Fruit fly (Drosophila melanogaster) whole organism, pupa: ENCODE results near the gene CG12229.
A peak's percentile ranks its signal among the peaks of the same experiment; 100 is the strongest.

Experiments used
- CG10348 ChIP-seq: fragments of 200-800 bp; sonication (Bioruptor generic); IDR thresholded peaks from 2 replicates; pipeline ENCODE4 v1.3.6; 2022; ENCODE audit warnings: missing biosample characterization, missing genetic modification characterization
- CG13204 ChIP-seq: fragments of 200-800 bp; sonication (Bioruptor generic); optimal IDR thresholded peaks from 2 replicates; lab custom pipeline; 2018; ENCODE audit warnings: missing biosample characterization, mild to moderate bottlenecking, missing genetic modification characterization, moderate library complexity
- CG14655 ChIP-seq: fragments of 200-800 bp; sonication (Bioruptor generic); optimal IDR thresholded peaks from 3 replicates; lab custom pipeline; 2017; ENCODE audit warnings: mild to moderate bottlenecking, missing biosample characterization, missing genetic modification reagents, missing genetic modification characterization
- CG15710 ChIP-seq: fragments of 200-800 bp; sonication (Bioruptor generic); optimal IDR thresholded peaks from 2 replicates; lab custom pipeline; 2018; ENCODE audit warnings: missing biosample characterization, mild to moderate bottlenecking, missing genetic modification characterization, moderate library complexity
- CG32121 ChIP-seq: fragments of 200-800 bp; sonication (Bioruptor generic); IDR thresholded peaks from 2 replicates; pipeline ENCODE4 v1.3.6; 2022; ENCODE audit warnings: missing biosample characterization, missing genetic modification characterization
- CG4496 ChIP-seq: fragments of 200-800 bp; sonication (Bioruptor generic); IDR thresholded peaks from 3 replicates; pipeline ENCODE4 v1.3.6; 2022; ENCODE audit warnings: missing biosample characterization, missing genetic modification characterization
- CG8159 ChIP-seq: fragments of 200-800 bp; sonication (Bioruptor generic); optimal IDR thresholded peaks from 3 replicates; lab custom pipeline; 2018; ENCODE audit warnings: missing biosample characterization, mild to moderate bottlenecking, missing genetic modification characterization, moderate library complexity
- CG8301 ChIP-seq: fragments of 200-800 bp; sonication (Bioruptor generic); optimal IDR thresholded peaks from 2 replicates; lab custom pipeline; 2018; ENCODE audit warnings: missing biosample characterization, mild to moderate bottlenecking, missing genetic modification characterization
- D1 ChIP-seq: fragments of 200-800 bp; sonication (Bioruptor generic); optimal IDR thresholded peaks from 2 replicates; lab custom pipeline; 2018; ENCODE audit warnings: missing biosample characterization, mild to moderate bottlenecking, missing genetic modification characterization, moderate library complexity
- EcR ChIP-seq: fragments of 200-800 bp; sonication (Bioruptor generic); optimal IDR thresholded peaks from 3 replicates; lab custom pipeline; 2019; ENCODE audit warnings: missing biosample characterization, missing genetic modification characterization, mild to moderate bottlenecking, moderate library complexity, missing genetic modification reagents
- Ets98B ChIP-seq: fragments of 200-800 bp; sonication (Bioruptor generic); IDR thresholded peaks from 2 replicates; pipeline ENCODE4 v1.3.6; 2022; ENCODE audit warnings: missing biosample characterization, missing genetic modification characterization
- Pif1A ChIP-seq: fragments of 200-800 bp; sonication (Bioruptor generic); optimal IDR thresholded peaks from 3 replicates; lab custom pipeline; 2016; ENCODE audit warnings: missing biosample characterization, missing genetic modification characterization
- Snoo ChIP-seq: fragments of 200-800 bp; sonication (Bioruptor generic); optimal IDR thresholded peaks from 3 replicates; lab custom pipeline; 2017; ENCODE audit warnings: missing biosample characterization, mild to moderate bottlenecking, missing genetic modification characterization, inconsistent platforms
- fd96Ca ChIP-seq: fragments of 200-800 bp; sonication (Bioruptor generic); IDR thresholded peaks from 3 replicates; pipeline ENCODE4 v1.3.6; 2022; ENCODE audit warnings: missing biosample characterization, missing genetic modification characterization

- no peak for TF ChIP-seq Ets98B (GFP tag; lab: Robert Waterston, UW)
- no peak for TF ChIP-seq CG4496 (GFP tag; lab: Robert Waterston, UW)
- TF ChIP-seq fd96Ca (GFP tag; lab: Robert Waterston, UW), result no peak
- no peak for TF ChIP-seq CG10348 (GFP tag; lab: Robert Waterston, UW)
- no peak for TF ChIP-seq CG32121 (GFP tag; lab: Robert Waterston, UW)
- TF ChIP-seq EcR (GFP tag; lab: Kevin White, UChicago), result no peak
- peak; percentile 77 for TF ChIP-seq D1 (tag; lab: Kevin White, UChicago)
- no peak for TF ChIP-seq CG15710
- TF ChIP-seq Snoo (tag; lab: Kevin White, UChicago), result no peak
- TF ChIP-seq CG14655, result no peak
- no peak for TF ChIP-seq CG8159 (tag; lab: Kevin White, UChicago)
- TF ChIP-seq CG13204 (GFP tag; lab: Kevin White, UChicago), result no peak
- no peak for TF ChIP-seq CG8301 (tag; lab: Kevin White, UChicago)
- TF ChIP-seq Pif1A (GFP tag; lab: Kevin White, UChicago), result no peak
Measured at dm6 chr3L:17407073-17407472, 29.2 kb downstream of the CG12229 start.
